Worm (Caenorhabditis elegans) whole organism, young adult: ENCODE results near the gene lgc-7.

ENCODE experiments used
- B0035.1 ChIP-seq: sonication (generic microtip); optimal IDR thresholded peaks from 2 replicates; lab custom pipeline; 2016; ENCODE audit warnings: missing genetic modification characterization, mild to moderate bottlenecking, missing compliant biosample characterization, missing genotype, missing genetic modification reagents
- C06A6.2 ChIP-seq: fragments of 200-800 bp; sonication (Bioruptor generic); conservative IDR thresholded peaks from 2 replicates; pipeline ENCODE4 v1.3.6; 2022; ENCODE audit warnings: missing genetic modification characterization, missing compliant biosample characterization
- F22D6.2 ChIP-seq: sonication (generic microtip); optimal IDR thresholded peaks from 2 replicates; lab custom pipeline; 2016; ENCODE audit warnings: mild to moderate bottlenecking, missing genetic modification characterization, missing compliant biosample characterization
- F39B2.1 ChIP-seq: fragments of 200-800 bp; sonication (Bioruptor generic); IDR thresholded peaks from 2 replicates; pipeline ENCODE4 v1.3.6; 2022; ENCODE audit warnings: missing genetic modification reagents, missing genetic modification characterization, missing compliant biosample characterization
- F49E8.2 ChIP-seq: sonication (generic microtip); optimal IDR thresholded peaks from 3 replicates; lab custom pipeline; 2017; ENCODE audit warnings: missing genetic modification characterization, mild to moderate bottlenecking, missing compliant biosample characterization, antibody characterized with exemption, moderate library complexity; ENCODE audit not compliant: insufficient read depth
- F55B11.4 ChIP-seq: sonication (generic microtip); optimal IDR thresholded peaks from 2 replicates; lab custom pipeline; 2016; ENCODE audit warnings: missing compliant biosample characterization, missing genetic modification characterization, borderline replicate concordance; ENCODE audit not compliant: insufficient read depth
- K11D2.4 ChIP-seq: fragments of 200-800 bp; sonication (Bioruptor generic); IDR thresholded peaks from 2 replicates; pipeline ENCODE4 v1.3.6; 2022; ENCODE audit warnings: missing genetic modification reagents, missing genetic modification characterization, missing compliant biosample characterization
- K12H6.12 ChIP-seq: fragments of 200-800 bp; sonication (Bioruptor generic); optimal IDR thresholded peaks from 2 replicates; lab custom pipeline; 2018; ENCODE audit warnings: mild to moderate bottlenecking, missing genetic modification characterization, missing compliant biosample characterization
- Y53G8AR.9 ChIP-seq: fragments of 200-800 bp; sonication (Bioruptor generic); conservative IDR thresholded peaks from 2 replicates; pipeline ENCODE4 v1.3.6; 2022; ENCODE audit warnings: missing genetic modification reagents, missing genetic modification characterization, missing compliant biosample characterization
- Y56A3A.18 ChIP-seq: fragments of 200-800 bp; sonication (Bioruptor generic); IDR thresholded peaks from 2 replicates; pipeline ENCODE4 v1.3.6; 2022; ENCODE audit warnings: missing genetic modification reagents, missing genetic modification characterization, missing compliant biosample characterization
- akir-1 ChIP-seq: fragments of 200-800 bp; sonication (Bioruptor generic); optimal IDR thresholded peaks from 2 replicates; lab custom pipeline; 2018; ENCODE audit warnings: mild to moderate bottlenecking, missing genetic modification characterization, moderate library complexity, missing compliant biosample characterization
- attf-3 ChIP-seq: fragments of 200-800 bp; sonication (Bioruptor generic); conservative IDR thresholded peaks from 2 replicates; pipeline ENCODE4 v1.3.6; 2022; ENCODE audit warnings: missing genetic modification reagents, missing genetic modification characterization, missing compliant biosample characterization
- attf-6 ChIP-seq: fragments of 200-800 bp; sonication (Bioruptor generic); IDR thresholded peaks from 2 replicates; pipeline ENCODE4 v1.3.6; 2022; ENCODE audit warnings: missing genetic modification reagents, missing genetic modification characterization, missing compliant biosample characterization
- cebp-1 ChIP-seq, 2 experiments: fragments of 200-800 bp in 1 of 2; sonication (Bioruptor generic) in 1 of 2; sonication (generic microtip) in 1 of 2; IDR thresholded peaks in 1 of 2; optimal IDR thresholded peaks in 1 of 2; 2 replicates each; pipeline versions ENCODE4 v1.3.6 to Lab custom; 2017 to 2022; ENCODE audit warnings: missing compliant biosample characterization in 2 of 2, missing genetic modification characterization in 2 of 2, mild to moderate bottlenecking in 1 of 2, missing genetic modification reagents in 1 of 2, moderate library complexity in 1 of 2
- ceh-58 ChIP-seq: fragments of 200-800 bp; sonication (Bioruptor generic); IDR thresholded peaks from 2 replicates; pipeline ENCODE4 v1.3.6; 2022; ENCODE audit warnings: missing genetic modification characterization, missing compliant biosample characterization
- dpl-1 ChIP-seq: fragments of 150-350 bp; optimal IDR thresholded peaks from 2 replicates; lab custom pipeline; 2014; ENCODE audit warnings: missing biosample characterization, missing genetic modification reagents, missing genetic modification characterization
- egl-18 ChIP-seq: fragments of 200-800 bp; sonication (Bioruptor generic); IDR thresholded peaks from 2 replicates; pipeline ENCODE4 v1.3.6; 2022; ENCODE audit warnings: missing genetic modification reagents, missing genetic modification characterization, missing compliant biosample characterization
- ets-4 ChIP-seq: fragments of 200-800 bp; sonication (Bioruptor generic); optimal IDR thresholded peaks from 2 replicates; lab custom pipeline; 2018; ENCODE audit warnings: mild to moderate bottlenecking, missing genetic modification characterization, missing compliant biosample characterization
- let-607 ChIP-seq, 2 experiments: fragments of 200-800 bp in 1 of 2; sonication (Bioruptor generic) in 1 of 2; sonication (generic microtip) in 1 of 2; optimal IDR thresholded peaks; 2 replicates each; lab custom pipeline; 2016 to 2018; ENCODE audit warnings: mild to moderate bottlenecking in 2 of 2, missing compliant biosample characterization in 2 of 2, missing genetic modification characterization in 2 of 2, moderate library complexity in 2 of 2, missing genotype in 1 of 2
- lin-40 ChIP-seq: sonication (generic microtip); optimal IDR thresholded peaks from 2 replicates; lab custom pipeline; 2016; ENCODE audit warnings: missing genetic modification characterization, mild to moderate bottlenecking, missing compliant biosample characterization, missing genotype, missing genetic modification reagents
- lin-54 ChIP-seq: fragments of 200-800 bp; sonication (Bioruptor generic); optimal IDR thresholded peaks from 2 replicates; lab custom pipeline; 2018; ENCODE audit warnings: mild to moderate bottlenecking, missing genetic modification characterization, missing compliant biosample characterization
- nfyb-1 ChIP-seq: fragments of 200-800 bp; sonication (Bioruptor generic); IDR thresholded peaks from 2 replicates; pipeline ENCODE4 v1.3.6; 2022; ENCODE audit warnings: missing genetic modification reagents, missing genetic modification characterization, missing compliant biosample characterization
- nhr-27 ChIP-seq: fragments of 200-800 bp; sonication (Bioruptor generic); optimal IDR thresholded peaks from 2 replicates; lab custom pipeline; 2018; ENCODE audit warnings: mild to moderate bottlenecking, missing genetic modification characterization, moderate library complexity, missing compliant biosample characterization
- nhr-80 ChIP-seq: sonication (generic microtip); optimal IDR thresholded peaks from 2 replicates; lab custom pipeline; 2016; ENCODE audit warnings: missing genetic modification characterization, missing compliant biosample characterization
- nhr-90 ChIP-seq: sonication (generic microtip); optimal IDR thresholded peaks from 2 replicates; lab custom pipeline; 2016; ENCODE audit warnings: missing genotype, mild to moderate bottlenecking, missing genetic modification characterization, missing compliant biosample characterization
- rcor-1 ChIP-seq: fragments of 200-800 bp; sonication (Bioruptor generic); IDR thresholded peaks from 2 replicates; pipeline ENCODE4 v1.3.6; 2022; ENCODE audit warnings: missing genetic modification reagents, missing genetic modification characterization, missing compliant biosample characterization
- snpc-1.3 ChIP-seq: sonication (generic microtip); optimal IDR thresholded peaks from 2 replicates; lab custom pipeline; 2017; ENCODE audit warnings: missing genetic modification characterization, mild to moderate bottlenecking, missing compliant biosample characterization, antibody characterized with exemption, moderate library complexity, missing genotype, missing genetic modification reagents; ENCODE audit not compliant: insufficient read depth
- snpc-4 ChIP-seq, 5 experiments: fragments of 150-350 bp in 1 of 5; sonication (generic microtip) in 4 of 5; optimal IDR thresholded peaks; 2 replicates each; lab custom pipeline; 2014 to 2018; ENCODE audit warnings: missing genetic modification characterization in 5 of 5, missing biosample characterization in 3 of 5, antibody characterized with exemption in 2 of 5, mild to moderate bottlenecking in 2 of 5, missing compliant biosample characterization in 2 of 5, missing genotype in 2 of 5, moderate library complexity in 2 of 5, missing genetic modification reagents in 1 of 5
- sptf-2 ChIP-seq: fragments of 200-800 bp; sonication (Bioruptor generic); optimal IDR thresholded peaks from 2 replicates; lab custom pipeline; 2018; ENCODE audit warnings: mild to moderate bottlenecking, missing genetic modification characterization, missing compliant biosample characterization
- tbx-9 ChIP-seq: sonication (generic microtip); optimal IDR thresholded peaks from 2 replicates; lab custom pipeline; 2016; ENCODE audit warnings: borderline replicate concordance, missing genetic modification characterization, inconsistent platforms, missing compliant biosample characterization
- xnd-1 ChIP-seq: sonication (generic microtip); optimal IDR thresholded peaks from 2 replicates; lab custom pipeline; 2016; ENCODE audit warnings: missing genotype, missing genetic modification reagents, missing genetic modification characterization, missing compliant biosample characterization
- ztf-18 ChIP-seq: sonication (generic microtip); optimal IDR thresholded peaks from 2 replicates; lab custom pipeline; 2016; ENCODE audit warnings: missing genotype, mild to moderate bottlenecking, missing genetic modification characterization, missing compliant biosample characterization

The lgc-7 gene

ce11 chrIV:14679060-14679459, 30.3 kb upstream of the lgc-7 start:
- TF ChIP-seq snpc-4 (GFP tag; optimal IDR thresholded peaks at IDR 0.05; lab: Kevin White, UChicago): no peak
- peak in 2 of 4 experiments; percentile 57 to 63 for TF ChIP-seq snpc-4 (tag; optimal IDR thresholded peaks at IDR 0.05; lab: Kevin White, UChicago)
- TF ChIP-seq cebp-1 (GFP tag; IDR thresholded peaks at IDR 0.05; lab: Robert Waterston, UW): no peak
- TF ChIP-seq cebp-1 (tag; optimal IDR thresholded peaks at IDR 0.05; lab: Kevin White, UChicago): no peak
- no peak for TF ChIP-seq ets-4 (GFP tag; lab: Kevin White, UChicago)
- no peak for TF ChIP-seq xnd-1
- no peak for TF ChIP-seq F39B2.1 (GFP tag; lab: Robert Waterston, UW)
- TF ChIP-seq, all 124 proteins: peak for 1

- TF ChIP-seq attf-6 (GFP tag; lab: Robert Waterston, UW) (peak; percentile 68; the same call in 1 of the 2 replicates), F55B11.4 (tag; lab: Kevin White, UChicago) (no peak), snpc-4 (GFP tag; optimal IDR thresholded peaks at IDR 0.05; lab: Kevin White, UChicago) (no peak), snpc-4 (tag; optimal IDR thresholded peaks at IDR 0.05; lab: Kevin White, UChicago) (peak in 2 of 4 experiments; percentile 55 to 56), ztf-18 (tag; lab: Kevin White, UChicago) (no peak)
Observed at ce11 chrIV:14687716-14688115, 21.7 kb upstream of the lgc-7 start.

- no peak for TF ChIP-seq sptf-2 (GFP tag; lab: Kevin White, UChicago)
- no peak for TF ChIP-seq attf-6 (GFP tag; lab: Robert Waterston, UW)
- no peak for TF ChIP-seq K11D2.4
- TF ChIP-seq dpl-1 (GFP tag; lab: Kevin White, UChicago): no peak
- no peak for TF ChIP-seq C06A6.2 (GFP tag; lab: Robert Waterston, UW)
- no peak for TF ChIP-seq K12H6.12
- no peak for TF ChIP-seq F49E8.2
- no peak for TF ChIP-seq lin-40 (tag; lab: Kevin White, UChicago)
- no peak for TF ChIP-seq Y56A3A.18
- no peak for TF ChIP-seq nhr-80 (tag; lab: Kevin White, UChicago)
- TF ChIP-seq nhr-27 (tag; lab: Kevin White, UChicago): no peak
- TF ChIP-seq B0035.1 (tag; lab: Kevin White, UChicago): no peak
- no peak for TF ChIP-seq nhr-90 (tag; lab: Kevin White, UChicago)
- no peak for TF ChIP-seq nfyb-1 (GFP tag; lab: Robert Waterston, UW)
- TF ChIP-seq attf-3: no peak
- TF ChIP-seq snpc-1.3 (tag; lab: Kevin White, UChicago): no peak
- TF ChIP-seq tbx-9 (tag; lab: Kevin White, UChicago): no peak
- no peak for TF ChIP-seq egl-18 (GFP tag; lab: Robert Waterston, UW)
Observed at ce11 chrIV:14699840-14700239, 9.5 kb upstream of the lgc-7 start, which contains the start of gene haf-8. Gene haf-8, minus strand, starts transcription at chrIV:14699940.

- TF ChIP-seq F22D6.2 (no peak), akir-1 (GFP tag; lab: Kevin White, UChicago) (no peak), ceh-58 (GFP tag; lab: Robert Waterston, UW) (no peak), rcor-1 (GFP tag; lab: Robert Waterston, UW) (no peak), let-607 (tag; optimal IDR thresholded peaks at IDR 0.05; lab: Kevin White, UChicago) (no peak), Y53G8AR.9 (GFP tag; lab: Robert Waterston, UW) (no peak), attf-6 (GFP tag; lab: Robert Waterston, UW) (peak; percentile 28; the same call in 1 of the 2 replicates), F55B11.4 (tag; lab: Kevin White, UChicago) (no peak), lin-54 (GFP tag; lab: Kevin White, UChicago) (no peak)
Observed at ce11 chrIV:14704155-14704554, 5.2 kb upstream of the lgc-7 start, which contains the start of gene Y57G11C.40. Gene Y57G11C.40, minus strand, starts transcription at chrIV:14704255.
